Worm (Caenorhabditis elegans) whole organism, mixed stage, embryonic: ENCODE results near the gene ZK185.5.

Source experiments
- bed-3 ChIP-seq: fragments of 200-800 bp; sonication (Bioruptor generic); optimal IDR thresholded peaks from 3 replicates; lab custom pipeline; 2018; ENCODE audit warnings: mild to moderate bottlenecking, missing genetic modification characterization, moderate library complexity, missing compliant biosample characterization
- elt-3 ChIP-seq: fragments of 150-350 bp; optimal IDR thresholded peaks from 2 replicates; lab custom pipeline; 2014; ENCODE audit warnings: missing biosample characterization, missing genetic modification characterization
- mab-5 ChIP-seq: fragments of 150-350 bp; optimal IDR thresholded peaks from 2 replicates; lab custom pipeline; 2014; ENCODE audit warnings: missing biosample characterization, missing genetic modification characterization
- nhr-12 ChIP-seq: fragments of 150-350 bp; optimal IDR thresholded peaks from 2 replicates; lab custom pipeline; 2014; ENCODE audit warnings: missing biosample characterization, missing genetic modification characterization
- pha-4 ChIP-seq: fragments of 150-350 bp; optimal IDR thresholded peaks from 2 replicates; lab custom pipeline; 2018; ENCODE audit warnings: missing biosample characterization, missing genetic modification reagents, missing genetic modification characterization
- sptf-1 ChIP-seq: sonication (generic microtip); optimal IDR thresholded peaks from 2 replicates; lab custom pipeline; 2017; ENCODE audit warnings: mild to moderate bottlenecking, missing genetic modification characterization, moderate library complexity, missing compliant biosample characterization
- unc-120 ChIP-seq: sonication (generic microtip); optimal IDR thresholded peaks from 2 replicates; lab custom pipeline; 2017; ENCODE audit warnings: missing genetic modification characterization, missing compliant biosample characterization; ENCODE audit not compliant: poor library complexity, severe bottlenecking
- unc-62 ChIP-seq: fragments of 150-350 bp; optimal IDR thresholded peaks from 2 replicates; lab custom pipeline; 2014; ENCODE audit warnings: missing biosample characterization, missing genetic modification reagents, missing genetic modification characterization
- zip-8 ChIP-seq: fragments of 150-350 bp; optimal IDR thresholded peaks from 2 replicates; lab custom pipeline; 2014; ENCODE audit warnings: missing biosample characterization, missing genetic modification characterization
- ztf-11 ChIP-seq: fragments of 150-350 bp; optimal IDR thresholded peaks from 2 replicates; lab custom pipeline; 2014; ENCODE audit warnings: missing biosample characterization, missing genetic modification characterization

DNA sequence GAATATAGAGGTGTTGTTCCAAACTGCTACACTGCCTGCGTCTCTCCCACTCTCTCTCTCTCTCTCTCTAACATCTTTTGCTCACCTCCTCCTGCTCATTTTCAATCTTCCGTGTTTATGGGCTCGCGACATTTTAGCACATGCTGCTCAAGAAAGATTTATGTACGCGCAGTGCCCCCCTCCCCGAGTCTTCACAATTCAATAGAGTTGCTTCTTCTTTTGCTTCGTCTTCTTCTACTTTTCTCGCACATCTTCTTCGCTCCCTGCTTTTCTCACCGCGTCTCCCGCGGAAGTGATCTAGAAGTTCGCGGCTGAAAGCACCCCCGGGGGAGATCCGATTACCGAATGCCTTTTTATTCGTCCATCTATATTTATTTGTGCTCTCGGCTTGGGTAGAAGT is 24.9 kb upstream of the ZK185.5 start:
- no peak for TF ChIP-seq nhr-12 (tag; lab: Kevin White, UChicago)
- TF ChIP-seq unc-62 = no peak
- TF ChIP-seq unc-120 (tag; lab: Kevin White, UChicago) = no peak
- TF ChIP-seq ztf-11 = no peak
- no peak for TF ChIP-seq pha-4
- no peak for TF ChIP-seq zip-8 (tag; lab: Kevin White, UChicago)
- no peak for TF ChIP-seq elt-3 (tag; lab: Kevin White, UChicago)
- no peak for TF ChIP-seq mab-5 (tag; lab: Kevin White, UChicago)
- TF ChIP-seq bed-3 (GFP tag; lab: Kevin White, UChicago) = no peak
- TF ChIP-seq sptf-1 (tag; lab: Kevin White, UChicago) = no peak
